Worm (Caenorhabditis elegans) whole organism, L1 larva: ENCODE data around the gene gst-18.

Experiments
- C16A3.4 ChIP-seq: fragments of 150-350 bp; optimal IDR thresholded peaks from 2 replicates; lab custom pipeline; 2014; ENCODE audit warnings: missing biosample characterization, missing genetic modification characterization
- F16B12.6 ChIP-seq: fragments of 150-350 bp; optimal IDR thresholded peaks from 2 replicates; lab custom pipeline; 2014; ENCODE audit warnings: missing biosample characterization, missing genetic modification characterization
- aly-2 ChIP-seq: fragments of 150-350 bp; optimal IDR thresholded peaks from 2 replicates; lab custom pipeline; 2014; ENCODE audit warnings: missing biosample characterization, missing genetic modification characterization
- ama-1 ChIP-seq: fragments of 150-350 bp; optimal IDR thresholded peaks from 2 replicates; lab custom pipeline; 2014
- ceh-63 ChIP-seq: fragments of 200-800 bp; sonication (Bioruptor generic); optimal IDR thresholded peaks from 2 replicates; lab custom pipeline; 2018; ENCODE audit warnings: mild to moderate bottlenecking, missing genetic modification characterization, missing compliant biosample characterization
- ceh-82 ChIP-seq, 3 experiments: fragments of 150-350 bp in 1 of 3; sonication (generic microtip) in 2 of 3; optimal IDR thresholded peaks; 2 replicates each; lab custom pipeline; 2014 to 2017; ENCODE audit warnings: missing biosample characterization in 3 of 3, missing genetic modification characterization in 3 of 3
- ceh-88 ChIP-seq: fragments of 200-800 bp; sonication (Bioruptor generic); IDR thresholded peaks from 2 replicates; pipeline ENCODE4 v1.3.6; 2022; ENCODE audit warnings: missing genetic modification characterization, missing compliant biosample characterization
- ceh-90 ChIP-seq: sonication (generic microtip); optimal IDR thresholded peaks from 2 replicates; lab custom pipeline; 2016; ENCODE audit warnings: missing genetic modification characterization, missing compliant biosample characterization
- ces-1 ChIP-seq: fragments of 150-350 bp; optimal IDR thresholded peaks from 2 replicates; lab custom pipeline; 2014; ENCODE audit warnings: missing biosample characterization, missing genetic modification reagents, missing genetic modification characterization
- dpl-1 ChIP-seq, 3 experiments: fragments of 150-350 bp in 2 of 3; sonication (generic microtip) in 1 of 3; optimal IDR thresholded peaks; 2 replicates each; lab custom pipeline; 2014 to 2017; ENCODE audit warnings: missing biosample characterization in 3 of 3, missing genetic modification characterization in 3 of 3, missing genetic modification reagents in 3 of 3
- dsc-1 ChIP-seq: sonication (generic microtip); optimal IDR thresholded peaks from 2 replicates; lab custom pipeline; 2016; ENCODE audit warnings: mild to moderate bottlenecking, missing genetic modification characterization, missing compliant biosample characterization
- efl-1 ChIP-seq, 4 experiments: fragments of 150-350 bp; optimal IDR thresholded peaks in 3 of 4; peaks in 1 of 4; 1 replicate in 1 of 4; 2 replicates in 3 of 4; lab custom pipeline; 2014; ENCODE audit warnings: missing biosample characterization in 2 of 4, missing genetic modification characterization in 2 of 4, missing genetic modification reagents in 2 of 4
- efl-3 ChIP-seq: fragments of 200-800 bp; sonication (Bioruptor generic); optimal IDR thresholded peaks from 2 replicates; lab custom pipeline; 2018; ENCODE audit warnings: mild to moderate bottlenecking, missing genetic modification characterization, missing compliant biosample characterization
- egl-13 ChIP-seq: sonication (generic microtip); optimal IDR thresholded peaks from 2 replicates; lab custom pipeline; 2016; ENCODE audit warnings: missing genotype, missing genetic modification reagents, missing genetic modification characterization, missing compliant biosample characterization
- elt-3 ChIP-seq, 6 experiments: fragments of 150-350 bp in 1 of 6; sonication (generic microtip); optimal IDR thresholded peaks; 2 replicates each; lab custom pipeline; 2017 to 2018; ENCODE audit warnings: missing biosample characterization in 6 of 6, missing genetic modification characterization in 6 of 6, inconsistent platforms in 1 of 6
- ets-5 ChIP-seq: fragments of 200-800 bp; sonication (Bioruptor generic); IDR thresholded peaks from 2 replicates; pipeline ENCODE4 v1.3.6; 2022; ENCODE audit warnings: missing genetic modification characterization, missing compliant biosample characterization
- fkh-10 ChIP-seq: sonication (generic microtip); optimal IDR thresholded peaks from 2 replicates; lab custom pipeline; 2017; ENCODE audit warnings: missing biosample characterization, missing genetic modification reagents, missing genetic modification characterization
- fos-1 ChIP-seq: fragments of 150-350 bp; optimal IDR thresholded peaks from 2 replicates; lab custom pipeline; 2014; ENCODE audit warnings: missing biosample characterization, missing genetic modification characterization
- hlh-17 ChIP-seq: fragments of 200-800 bp; sonication (Bioruptor generic); optimal IDR thresholded peaks from 2 replicates; lab custom pipeline; 2018; ENCODE audit warnings: missing genetic modification characterization, mild to moderate bottlenecking, missing compliant biosample characterization, moderate library complexity, borderline replicate concordance
- irx-1 ChIP-seq: sonication (generic microtip); optimal IDR thresholded peaks from 2 replicates; lab custom pipeline; 2016; ENCODE audit warnings: missing genetic modification characterization, missing compliant biosample characterization
- jun-1 ChIP-seq: fragments of 150-350 bp; optimal IDR thresholded peaks from 2 replicates; lab custom pipeline; 2014; ENCODE audit warnings: missing biosample characterization, missing genetic modification reagents, missing genetic modification characterization
- lin-14 ChIP-seq: fragments of 200-800 bp; sonication (Bioruptor generic); optimal IDR thresholded peaks from 2 replicates; lab custom pipeline; 2018; ENCODE audit warnings: mild to moderate bottlenecking, missing genetic modification characterization, moderate library complexity, missing compliant biosample characterization
- lin-15B ChIP-seq: fragments of 150-350 bp; sonication (generic microtip); optimal IDR thresholded peaks from 3 replicates; lab custom pipeline; 2014; ENCODE audit warnings: missing biosample characterization, missing genetic modification characterization
- lin-35 ChIP-seq, 2 experiments: fragments of 150-350 bp; optimal IDR thresholded peaks; 2 replicates each; lab custom pipeline; 2014; ENCODE audit warnings: missing biosample characterization in 2 of 2, missing genetic modification characterization in 2 of 2, missing genetic modification reagents in 2 of 2
- lin-39 ChIP-seq: fragments of 150-350 bp; optimal IDR thresholded peaks from 2 replicates; lab custom pipeline; 2014; ENCODE audit warnings: missing biosample characterization, missing genetic modification reagents, missing genetic modification characterization
- lsy-2 ChIP-seq, 2 experiments: fragments of 150-350 bp; optimal IDR thresholded peaks; 2 replicates each; lab custom pipeline; 2014; ENCODE audit warnings: missing biosample characterization in 2 of 2, missing genetic modification characterization in 2 of 2
- nhr-11 ChIP-seq: fragments of 150-350 bp; optimal IDR thresholded peaks from 2 replicates; lab custom pipeline; 2014; ENCODE audit warnings: missing biosample characterization, missing genetic modification characterization
- nhr-19 ChIP-seq: fragments of 200-800 bp; sonication (Bioruptor generic); conservative IDR thresholded peaks from 2 replicates; pipeline ENCODE4 v1.3.6; 2022; ENCODE audit warnings: missing genetic modification characterization, missing compliant biosample characterization
- nhr-20 ChIP-seq: sonication (generic microtip); optimal IDR thresholded peaks from 2 replicates; lab custom pipeline; 2016; ENCODE audit warnings: mild to moderate bottlenecking, missing genetic modification characterization, missing compliant biosample characterization
- nhr-28 ChIP-seq: fragments of 150-350 bp; optimal IDR thresholded peaks from 2 replicates; lab custom pipeline; 2014; ENCODE audit warnings: missing biosample characterization, missing genetic modification characterization
- nhr-76 ChIP-seq: sonication (generic microtip); optimal IDR thresholded peaks from 2 replicates; lab custom pipeline; 2017; ENCODE audit warnings: missing biosample characterization, missing genetic modification characterization
- nhr-84 ChIP-seq: sonication (generic microtip); optimal IDR thresholded peaks from 2 replicates; lab custom pipeline; 2017; ENCODE audit warnings: missing biosample characterization, missing genetic modification characterization
- nhr-85 ChIP-seq: sonication (generic microtip); peaks from one replicate; lab custom pipeline; 2016; ENCODE audit warnings: missing genetic modification characterization, inconsistent platforms, missing compliant biosample characterization
- pqm-1 ChIP-seq: sonication (generic microtip); optimal IDR thresholded peaks from 3 replicates; lab custom pipeline; 2017; ENCODE audit warnings: missing biosample characterization, missing genetic modification characterization
- rnt-1 ChIP-seq: sonication (generic microtip); optimal IDR thresholded peaks from 2 replicates; lab custom pipeline; 2016; ENCODE audit warnings: mild to moderate bottlenecking, missing genetic modification characterization, moderate library complexity, missing compliant biosample characterization
- skn-1 ChIP-seq: fragments of 150-350 bp; optimal IDR thresholded peaks from 2 replicates; lab custom pipeline; 2014; ENCODE audit warnings: missing biosample characterization, missing genetic modification characterization
- snpc-4 ChIP-seq: fragments of 150-350 bp; optimal IDR thresholded peaks from 2 replicates; lab custom pipeline; 2014; ENCODE audit warnings: missing biosample characterization, missing genetic modification characterization
- snu-23 ChIP-seq: sonication (generic microtip); optimal IDR thresholded peaks from 2 replicates; lab custom pipeline; 2016; ENCODE audit warnings: missing genetic modification characterization, missing compliant biosample characterization
- sox-4 ChIP-seq: sonication (generic microtip); optimal IDR thresholded peaks from 2 replicates; lab custom pipeline; 2016; ENCODE audit warnings: missing genetic modification characterization, missing compliant biosample characterization
- sptf-1 ChIP-seq: fragments of 150-350 bp; optimal IDR thresholded peaks from 2 replicates; lab custom pipeline; 2014; ENCODE audit warnings: missing biosample characterization, missing genetic modification characterization
- swsn-7 ChIP-seq: sonication (generic microtip); optimal IDR thresholded peaks from 2 replicates; lab custom pipeline; 2016; ENCODE audit warnings: missing genetic modification characterization, missing compliant biosample characterization
- tbx-2 ChIP-seq: sonication (generic microtip); optimal IDR thresholded peaks from 2 replicates; lab custom pipeline; 2016; ENCODE audit warnings: missing genetic modification characterization, missing compliant biosample characterization
- tlp-1 ChIP-seq: fragments of 150-350 bp; optimal IDR thresholded peaks from 2 replicates; lab custom pipeline; 2014; ENCODE audit warnings: missing biosample characterization, missing genetic modification characterization
- unc-30 ChIP-seq: sonication (generic microtip); optimal IDR thresholded peaks from 2 replicates; lab custom pipeline; 2017; ENCODE audit warnings: missing biosample characterization, missing genetic modification characterization
- unc-86 ChIP-seq: sonication (generic microtip); optimal IDR thresholded peaks from 2 replicates; lab custom pipeline; 2016; ENCODE audit warnings: missing genetic modification characterization, missing compliant biosample characterization
- xbp-1 ChIP-seq: sonication (generic microtip); optimal IDR thresholded peaks from 2 replicates; lab custom pipeline; 2016; ENCODE audit warnings: missing genetic modification characterization, missing compliant biosample characterization
- zip-4 ChIP-seq: fragments of 200-800 bp; sonication (Bioruptor generic); optimal IDR thresholded peaks from 2 replicates; lab custom pipeline; 2018; ENCODE audit warnings: mild to moderate bottlenecking, missing genetic modification characterization, moderate library complexity, missing compliant biosample characterization
- ztf-11 ChIP-seq, 2 experiments: sonication (generic microtip); optimal IDR thresholded peaks; 2 replicates each; lab custom pipeline; 2016 to 2017; ENCODE audit warnings: missing genetic modification characterization in 2 of 2, missing biosample characterization in 1 of 2, missing compliant biosample characterization in 1 of 2
- ztf-4 ChIP-seq: fragments of 150-350 bp; optimal IDR thresholded peaks from 2 replicates; lab custom pipeline; 2014; ENCODE audit warnings: missing biosample characterization, missing genetic modification characterization

gst-18 gene

DNA sequence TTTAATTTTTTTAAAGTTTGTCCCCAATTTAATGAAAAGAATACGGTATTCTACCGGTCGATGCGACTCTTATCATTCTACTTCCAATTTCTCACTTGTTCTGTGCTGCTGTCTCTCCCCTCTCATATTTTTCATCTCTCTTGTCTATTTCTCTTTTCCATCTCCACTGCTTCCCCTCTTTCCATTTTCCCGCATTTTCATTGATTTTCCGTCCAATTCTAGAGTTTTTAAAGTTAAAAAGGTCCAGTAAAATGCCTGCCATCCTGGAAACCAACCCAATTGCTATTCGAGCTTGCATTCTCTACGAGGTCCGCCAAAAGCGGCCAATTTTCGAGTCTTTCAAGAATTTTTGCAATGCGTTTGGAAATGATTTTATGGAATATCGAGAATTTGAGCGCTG is 10.6 kb upstream of the gst-18 start, which contains the start of gene fbxa-167:
Gene fbxa-167, plus strand, starts transcription at position 179 of the 400 bp plus-strand sequence.
- TF ChIP-seq ceh-90 (no peak), ceh-88 (GFP tag; lab: Robert Waterston, UW) (no peak), ceh-82 (tag; optimal IDR thresholded peaks at IDR 0.05; lab: Kevin White, UChicago) (no peak), fos-1 (tag; lab: Kevin White, UChicago) (no peak), lin-14 (GFP tag; lab: Kevin White, UChicago) (no peak), efl-1 (optimal IDR thresholded peaks at IDR 0.05; lab: Kevin White, UChicago) (peak in 1 of 2 experiments; percentile 16), efl-1 (GFP tag; optimal IDR thresholded peaks at IDR 0.05 in 1 of 2; lab: Kevin White, UChicago) (no peak), lsy-2 (tag; optimal IDR thresholded peaks at IDR 0.05; lab: Kevin White, UChicago) (peak in 1 of 2 experiments; percentile 40), lin-35 (GFP tag; optimal IDR thresholded peaks at IDR 0.05; lab: Kevin White, UChicago) (no peak), snpc-4 (tag; lab: Kevin White, UChicago) (no peak), elt-3 (tag; optimal IDR thresholded peaks at IDR 0.05; lab: Kevin White, UChicago) (no peak), nhr-85 (tag; lab: Kevin White, UChicago) (peak; percentile 72), dpl-1 (GFP tag; optimal IDR thresholded peaks at IDR 0.05; lab: Kevin White, UChicago) (peak in 1 of 3 experiments; percentile 4), nhr-84 (tag; lab: Kevin White, UChicago) (no peak), F16B12.6 (tag; lab: Kevin White, UChicago) (no peak), nhr-20 (tag; lab: Kevin White, UChicago) (no peak), ama-1 (lab: Kevin White, UChicago) (no peak)

DNA sequence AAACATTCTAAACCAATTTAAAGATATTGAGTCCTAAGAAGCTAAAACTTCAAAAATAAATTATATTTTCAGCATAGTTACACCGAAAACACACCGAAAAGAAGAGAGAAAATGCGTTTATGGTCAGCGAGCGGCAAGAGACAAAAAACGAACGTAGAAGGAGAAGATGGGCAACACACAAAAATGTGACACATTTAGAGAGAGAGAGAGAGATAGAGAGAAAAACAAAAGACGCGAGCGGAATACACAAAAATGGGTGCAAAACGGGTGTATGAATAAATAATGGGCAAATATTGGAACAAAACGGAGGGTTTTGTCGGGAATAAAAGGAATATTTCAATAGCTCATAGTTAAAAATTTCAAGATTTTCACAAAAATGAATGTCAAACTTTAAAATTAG is 9.5 kb upstream of the gst-18 start:
- TF ChIP-seq nhr-20 (tag; lab: Kevin White, UChicago) (peak; percentile 38), rnt-1 (tag; lab: Kevin White, UChicago) (no peak), aly-2 (tag; lab: Kevin White, UChicago) (no peak), snpc-4 (tag; lab: Kevin White, UChicago) (no peak), tbx-2 (tag; lab: Kevin White, UChicago) (no peak), efl-3 (no peak), dpl-1 (GFP tag; optimal IDR thresholded peaks at IDR 0.05; lab: Kevin White, UChicago) (no peak), zip-4 (GFP tag; lab: Kevin White, UChicago) (no peak), fkh-10 (no peak), sptf-1 (tag; lab: Kevin White, UChicago) (no peak), nhr-76 (tag; lab: Kevin White, UChicago) (no peak), irx-1 (tag; lab: Kevin White, UChicago) (no peak), ces-1 (GFP tag; lab: Kevin White, UChicago) (no peak), nhr-19 (GFP tag; lab: Robert Waterston, UW) (no peak), lin-35 (GFP tag; optimal IDR thresholded peaks at IDR 0.05; lab: Kevin White, UChicago) (peak; percentile 9 to 40), ceh-63 (GFP tag; lab: Kevin White, UChicago) (no peak), tlp-1 (tag; lab: Kevin White, UChicago) (no peak), ceh-88 (GFP tag; lab: Robert Waterston, UW) (no peak), snu-23 (GFP tag; lab: Kevin White, UChicago) (peak; percentile 21), nhr-11 (no peak), lin-14 (GFP tag; lab: Kevin White, UChicago) (peak; percentile 66), xbp-1 (no peak), C16A3.4 (tag; lab: Kevin White, UChicago) (no peak), nhr-85 (tag; lab: Kevin White, UChicago) (peak; percentile 72), pqm-1 (no peak), skn-1 (tag; lab: Kevin White, UChicago) (no peak), ets-5 (no peak), elt-3 (tag; optimal IDR thresholded peaks at IDR 0.05; lab: Kevin White, UChicago) (no peak), dsc-1 (no peak), lin-39 (tag; lab: Kevin White, UChicago) (no peak), swsn-7 (tag; lab: Kevin White, UChicago) (no peak), efl-1 (optimal IDR thresholded peaks at IDR 0.05; lab: Kevin White, UChicago) (peak in 1 of 2 experiments; percentile 20), efl-1 (GFP tag; optimal IDR thresholded peaks at IDR 0.05 in 1 of 2; lab: Kevin White, UChicago) (peak in 1 of 2 experiments; percentile 58), ztf-11 (tag; optimal IDR thresholded peaks at IDR 0.05; lab: Kevin White, UChicago) (no peak), sox-4 (tag; lab: Kevin White, UChicago) (no peak), lin-15B (tag; lab: Kevin White, UChicago) (no peak), unc-30 (no peak), ztf-4 (tag; lab: Kevin White, UChicago) (no peak), jun-1 (tag; lab: Kevin White, UChicago) (no peak), hlh-17 (no peak), nhr-28 (tag; lab: Kevin White, UChicago) (no peak), fos-1 (tag; lab: Kevin White, UChicago) (no peak), egl-13 (tag; lab: Kevin White, UChicago) (no peak), unc-86 (tag; lab: Kevin White, UChicago) (peak; percentile 8), ceh-90 (no peak), ama-1 (lab: Kevin White, UChicago) (no peak)
